Fruit fly (Drosophila melanogaster) whole organism, wandering third instar larva: ENCODE data around the gene CG4362.

Source experiments
- Abd-B ChIP-seq: fragments of >200 bp; optimal IDR thresholded peaks from 2 replicates; lab custom pipeline; 2017; ENCODE audit warnings: missing biosample characterization, missing genetic modification characterization
- CG32264 ChIP-seq: fragments of 200-800 bp; sonication (Bioruptor generic); optimal IDR thresholded peaks from 2 replicates; lab custom pipeline; 2016; ENCODE audit warnings: missing biosample characterization, missing genetic modification characterization
- CG9705 ChIP-seq: fragments of 200-800 bp; sonication (Bioruptor generic); optimal IDR thresholded peaks from 2 replicates; lab custom pipeline; 2018; ENCODE audit warnings: missing biosample characterization, mild to moderate bottlenecking, missing genetic modification characterization
- CrebA ChIP-seq: fragments of 200-800 bp; sonication (Bioruptor generic); optimal IDR thresholded peaks from 2 replicates; lab custom pipeline; 2016; ENCODE audit warnings: missing biosample characterization, mild to moderate bottlenecking, missing genetic modification characterization, borderline replicate concordance
- Dfd ChIP-seq: fragments of >200 bp; optimal IDR thresholded peaks from 2 replicates; lab custom pipeline; 2017; ENCODE audit warnings: missing biosample characterization, missing genetic modification characterization
- Dif ChIP-seq: fragments of 200-275, 200-300 bp; sonication (Bioruptor generic); optimal IDR thresholded peaks from 2 replicates; lab custom pipeline; 2018; ENCODE audit warnings: missing biosample characterization, missing genetic modification characterization; ENCODE audit not compliant: partially characterized antibody
- GATAd ChIP-seq: sonication (Bioruptor generic); optimal IDR thresholded peaks from 2 replicates; lab custom pipeline; 2016; ENCODE audit warnings: missing biosample characterization, missing genetic modification characterization
- HLH106 ChIP-seq: fragments of 200-800 bp; optimal IDR thresholded peaks from 3 replicates; lab custom pipeline; 2019; ENCODE audit warnings: missing biosample characterization, mild to moderate bottlenecking, missing genetic modification characterization, moderate library complexity
- Hnf4 ChIP-seq: fragments of 200-800 bp; sonication (Bioruptor generic); optimal IDR thresholded peaks from 2 replicates; lab custom pipeline; 2016; ENCODE audit warnings: missing biosample characterization, mild to moderate bottlenecking, missing genetic modification characterization
- Hr78 ChIP-seq: fragments of >200 bp; optimal IDR thresholded peaks from 2 replicates; lab custom pipeline; 2017; ENCODE audit warnings: missing biosample characterization, missing genetic modification characterization
- Hr83 ChIP-seq: fragments of 200-300 bp; sonication (Bioruptor generic); optimal IDR thresholded peaks from 2 replicates; lab custom pipeline; 2016; ENCODE audit warnings: missing biosample characterization, mild to moderate bottlenecking, missing genetic modification characterization, moderate library complexity; ENCODE audit not compliant: poor library complexity, severe bottlenecking
- Jra ChIP-seq: sonication (Bioruptor generic); optimal IDR thresholded peaks from 2 replicates; lab custom pipeline; 2016; ENCODE audit warnings: missing biosample characterization, missing genetic modification characterization
- Mio ChIP-seq: sonication (Bioruptor generic); optimal IDR thresholded peaks from 2 replicates; lab custom pipeline; 2016; ENCODE audit warnings: missing biosample characterization, missing genetic modification characterization
- Myc ChIP-seq: fragments of >200 bp; optimal IDR thresholded peaks from 2 replicates; lab custom pipeline; 2017
- N ChIP-seq: fragments of >200 bp; optimal IDR thresholded peaks from 2 replicates; lab custom pipeline; 2018; ENCODE audit warnings: missing biosample characterization, missing external identifiers, missing genetic modification characterization
- OdsH ChIP-seq: fragments of 200-800 bp; sonication (Bioruptor generic); optimal IDR thresholded peaks from 2 replicates; lab custom pipeline; 2016; ENCODE audit warnings: missing biosample characterization, mild to moderate bottlenecking, missing genetic modification characterization
- Rel ChIP-seq, 2 experiments: fragments of 200-800 bp; sonication (Bioruptor generic) in 1 of 2; optimal IDR thresholded peaks; 2 replicates in 1 of 2; 3 replicates in 1 of 2; lab custom pipeline; 2016 to 2019; ENCODE audit warnings: mild to moderate bottlenecking in 2 of 2, missing biosample characterization in 2 of 2, missing genetic modification characterization in 2 of 2, moderate library complexity in 1 of 2
- Sp1 ChIP-seq: fragments of 200-800 bp; sonication (Bioruptor generic); optimal IDR thresholded peaks from 3 replicates; lab custom pipeline; 2019; ENCODE audit warnings: missing biosample characterization, mild to moderate bottlenecking, missing genetic modification characterization, moderate library complexity
- Vsx2 ChIP-seq: fragments of 200-300, 225-300 bp; sonication (Bioruptor generic); optimal IDR thresholded peaks from 2 replicates; lab custom pipeline; 2018; ENCODE audit warnings: missing biosample characterization, missing genetic modification characterization; ENCODE audit not compliant: partially characterized antibody
- br ChIP-seq: fragments of 200-800 bp; sonication (Bioruptor generic); optimal IDR thresholded peaks from 2 replicates; lab custom pipeline; 2016; ENCODE audit warnings: missing biosample characterization, missing genetic modification characterization
- brk ChIP-seq: fragments of 200-800 bp; sonication (Bioruptor generic); optimal IDR thresholded peaks from 2 replicates; lab custom pipeline; 2016; ENCODE audit warnings: missing biosample characterization, mild to moderate bottlenecking, missing genetic modification characterization
- dl ChIP-seq, 2 experiments: fragments of 175-275, 200-275 bp in 1 of 2; fragments of 200-275 bp in 1 of 2; sonication (Bioruptor generic); optimal IDR thresholded peaks; lab custom pipeline; 2018; ENCODE audit warnings: mild to moderate bottlenecking in 2 of 2, missing biosample characterization in 2 of 2, missing genetic modification characterization in 2 of 2, moderate library complexity in 2 of 2; ENCODE audit not compliant: partially characterized antibody in 2 of 2, insufficient read depth in 1 of 2
- dmrt93B ChIP-seq: fragments of 200-800 bp; sonication (Bioruptor generic); optimal IDR thresholded peaks from 2 replicates; lab custom pipeline; 2018; ENCODE audit warnings: missing biosample characterization, mild to moderate bottlenecking, missing genetic modification characterization
- dsf ChIP-seq: sonication (Bioruptor generic); optimal IDR thresholded peaks from 2 replicates; lab custom pipeline; 2016; ENCODE audit warnings: missing biosample characterization, missing genetic modification characterization, borderline replicate concordance
- ey ChIP-seq: fragments of 200-800 bp; sonication (Bioruptor generic); optimal IDR thresholded peaks from 2 replicates; lab custom pipeline; 2016; ENCODE audit warnings: missing biosample characterization, missing genetic modification characterization
- foxo ChIP-seq, 2 experiments: fragments of 200-800 bp; sonication (Bioruptor generic); optimal IDR thresholded peaks; 2 replicates in 1 of 2; 3 replicates in 1 of 2; lab custom pipeline; 2016 to 2017; ENCODE audit warnings: missing biosample characterization in 2 of 2, missing genetic modification characterization in 2 of 2
- fru ChIP-seq: fragments of 200-800 bp; sonication (Bioruptor generic); optimal IDR thresholded peaks from 3 replicates; lab custom pipeline; 2016; ENCODE audit warnings: missing biosample characterization, mild to moderate bottlenecking, missing genetic modification characterization
- h ChIP-seq: fragments of 200-800 bp; sonication (Bioruptor generic); optimal IDR thresholded peaks from 3 replicates; lab custom pipeline; 2016; ENCODE audit warnings: missing biosample characterization, mild to moderate bottlenecking, missing genetic modification characterization
- jim ChIP-seq: fragments of 175-275, 200-325 bp; sonication (Bioruptor generic); optimal IDR thresholded peaks from 2 replicates; lab custom pipeline; 2016; ENCODE audit warnings: missing biosample characterization, mild to moderate bottlenecking, missing genetic modification characterization
- lola ChIP-seq: fragments of >200 bp; optimal IDR thresholded peaks from 2 replicates; lab custom pipeline; 2017; ENCODE audit warnings: missing biosample characterization, missing genetic modification characterization
- pan ChIP-seq: fragments of >200 bp; optimal IDR thresholded peaks from 2 replicates; lab custom pipeline; 2017
- psq ChIP-seq: fragments of 200-800 bp; sonication (Bioruptor generic); optimal IDR thresholded peaks from 3 replicates; lab custom pipeline; 2017; ENCODE audit warnings: missing biosample characterization, mild to moderate bottlenecking, missing genetic modification characterization, moderate library complexity
- rgr ChIP-seq: fragments of 200-800 bp; sonication (Bioruptor generic); optimal IDR thresholded peaks from 3 replicates; lab custom pipeline; 2016; ENCODE audit warnings: missing biosample characterization, mild to moderate bottlenecking, missing genetic modification characterization
- sage ChIP-seq: fragments of 200-800 bp; sonication (Bioruptor generic); optimal IDR thresholded peaks from 2 replicates; lab custom pipeline; 2016; ENCODE audit warnings: missing biosample characterization, mild to moderate bottlenecking, missing genetic modification characterization
- sv ChIP-seq: fragments of 200-800 bp; sonication (Bioruptor generic); optimal IDR thresholded peaks from 3 replicates; lab custom pipeline; 2016; ENCODE audit warnings: missing biosample characterization, missing genetic modification characterization
- tai ChIP-seq: sonication (Bioruptor generic); optimal IDR thresholded peaks from 2 replicates; lab custom pipeline; 2016; ENCODE audit warnings: missing biosample characterization, missing genetic modification characterization
- usp ChIP-seq: fragments of >200 bp; optimal IDR thresholded peaks from 2 replicates; lab custom pipeline; 2017; ENCODE audit warnings: missing biosample characterization, missing genetic modification characterization
- woc ChIP-seq: sonication (Bioruptor generic); optimal IDR thresholded peaks from 2 replicates; lab custom pipeline; 2016; ENCODE audit warnings: missing biosample characterization, mild to moderate bottlenecking, missing genetic modification characterization

CG4362 gene

DNA sequence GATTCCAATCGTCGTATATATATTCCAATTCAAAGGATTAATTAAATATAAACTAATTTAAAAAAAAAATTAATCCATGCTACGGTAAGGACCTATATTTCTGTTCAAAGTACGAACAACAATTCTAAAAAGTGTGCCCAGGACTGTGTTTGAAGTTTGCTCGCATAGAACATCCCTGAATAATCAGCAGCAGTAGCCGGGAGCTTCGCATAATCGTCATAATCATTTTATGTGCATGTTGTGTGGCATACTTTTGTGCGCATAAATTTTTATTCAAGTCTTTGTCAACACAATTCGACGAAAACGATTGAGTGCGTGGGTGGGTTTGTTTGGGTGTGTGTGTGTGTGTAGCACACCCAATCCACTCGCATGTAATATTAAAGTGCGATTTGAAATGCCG, 25.4 kb upstream of the CG4362 start:
- TF ChIP-seq foxo (GFP tag; optimal IDR thresholded peaks at IDR 0.05; lab: Kevin White, UChicago) (no peak), Myc (no peak), CG9705 (no peak), br (GFP tag; lab: Kevin White, UChicago) (no peak), woc (GFP tag; lab: Kevin White, UChicago) (no peak), rgr (no peak), CrebA (no peak), ey (GFP tag; lab: Kevin White, UChicago) (no peak), psq (GFP tag; lab: Kevin White, UChicago) (no peak), dmrt93B (no peak)

DNA sequence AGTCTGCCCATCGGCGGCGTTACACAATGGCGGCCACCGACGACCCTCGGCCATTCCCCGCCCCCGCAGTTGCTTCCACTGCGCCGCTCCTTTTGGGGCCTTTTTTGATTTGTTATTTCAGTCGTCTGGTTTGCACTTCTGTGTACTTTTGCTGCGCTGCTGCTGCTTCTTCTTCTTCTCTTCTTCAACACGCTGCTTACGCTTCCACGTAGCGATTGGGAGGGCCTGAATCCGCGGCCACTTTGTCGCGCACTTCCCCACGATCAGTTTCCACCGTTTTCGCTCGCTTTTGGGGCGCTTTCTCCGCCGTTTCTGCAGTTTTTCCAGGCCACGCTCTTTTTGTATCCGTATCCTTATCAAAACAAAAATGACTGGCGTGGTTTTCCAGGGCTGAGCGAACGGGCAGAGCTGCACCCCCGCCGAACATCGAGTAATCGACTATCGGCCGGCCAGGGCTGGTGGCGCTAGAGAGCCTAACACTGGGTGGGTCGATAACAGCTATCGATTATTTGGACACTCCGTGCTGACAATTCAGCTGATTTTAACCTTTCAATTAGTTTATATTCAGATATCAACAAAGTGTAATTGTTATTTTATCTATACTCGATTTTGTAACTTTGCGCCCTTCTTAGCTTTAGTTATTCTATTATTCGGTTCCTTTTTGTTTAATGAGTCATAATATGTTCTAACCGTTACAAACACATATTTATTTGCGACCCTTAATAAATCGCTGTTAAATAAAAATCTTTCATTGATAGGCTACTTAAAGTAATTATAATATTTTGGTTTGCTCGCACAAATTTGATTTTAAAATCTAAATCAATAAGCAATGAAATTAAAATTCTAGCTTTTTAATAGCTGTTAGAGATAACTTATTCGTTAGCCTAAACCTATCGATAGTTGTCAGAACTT, 20.5 kb upstream of the CG4362 start, which contains the start of the genes CG4360 and Sirt2:
CG4360 (minus strand) TSS at position 432 of the 912 bp plus-strand sequence.
Sirt2 (plus strand) TSS at position 894 of the 912 bp plus-strand sequence.
- peak; percentile 36 for TF ChIP-seq OdsH (GFP tag; lab: Kevin White, UChicago)
- TF ChIP-seq jim (GFP tag; lab: Kevin White, UChicago), result no peak
- TF ChIP-seq psq (GFP tag; lab: Kevin White, UChicago), result peak; percentile 12
- no peak for TF ChIP-seq sage
- peak; percentile 50 for TF ChIP-seq rgr
- TF ChIP-seq dsf (GFP tag; lab: Kevin White, UChicago), result peak; percentile 12
- TF ChIP-seq dmrt93B, result no peak
- TF ChIP-seq br (GFP tag; lab: Kevin White, UChicago), result no peak
- TF ChIP-seq Sp1 (GFP tag; lab: Kevin White, UChicago), result peak; percentile 25
- TF ChIP-seq CrebA, result no peak
- TF ChIP-seq foxo (GFP tag; optimal IDR thresholded peaks at IDR 0.05; lab: Kevin White, UChicago), result peak in 1 of 2 experiments; percentile 43
- TF ChIP-seq N (GFP tag; lab: Kevin White, UChicago), result no peak
- no peak for TF ChIP-seq Vsx2 (GFP tag; lab: Kevin White, UChicago)
- no peak for TF ChIP-seq CG32264 (GFP tag; lab: Kevin White, UChicago)
- no peak for TF ChIP-seq GATAd (GFP tag; lab: Kevin White, UChicago)
- peak; percentile 82 for TF ChIP-seq woc (GFP tag; lab: Kevin White, UChicago)
- peak; percentile 26 for TF ChIP-seq fru (GFP tag; lab: Kevin White, UChicago)
- peak; percentile 49 for TF ChIP-seq HLH106 (tag; lab: Kevin White, UChicago)
- TF ChIP-seq pan, result no peak
- peak; percentile 54 for TF ChIP-seq Jra
- TF ChIP-seq Mio, result no peak
- no peak for TF ChIP-seq CG9705
- peak; percentile 87 for TF ChIP-seq Myc
- no peak for TF ChIP-seq Rel (GFP tag; optimal IDR thresholded peaks at IDR 0.05; lab: Kevin White, UChicago)
- TF ChIP-seq Rel (tag; optimal IDR thresholded peaks at IDR 0.05; lab: Kevin White, UChicago), result peak; percentile 73
- TF ChIP-seq Dfd (GFP tag; lab: Kevin White, UChicago), result no peak
- TF ChIP-seq Abd-B, result no peak
- peak; percentile 91 for TF ChIP-seq Hr83 (GFP tag; lab: Kevin White, UChicago)
- TF ChIP-seq sv (GFP tag; lab: Kevin White, UChicago), result no peak
- TF ChIP-seq Hnf4 (GFP tag; lab: Kevin White, UChicago), result no peak
- TF ChIP-seq ey (GFP tag; lab: Kevin White, UChicago), result peak; percentile 21
- no peak for TF ChIP-seq tai (GFP tag; lab: Kevin White, UChicago)
- no peak for TF ChIP-seq brk (GFP tag; lab: Kevin White, UChicago)
- TF ChIP-seq Dif (GFP tag; lab: Kevin White, UChicago), result no peak
- TF ChIP-seq h (GFP tag; lab: Kevin White, UChicago), result peak; percentile 41
- TF ChIP-seq usp (GFP tag; lab: Kevin White, UChicago), result no peak
- no peak for TF ChIP-seq dl (GFP tag; optimal IDR thresholded peaks at IDR 0.05; lab: Kevin White, UChicago; ENCODE audit: insufficient read depth in 1 of 2, partially characterized antibody in 2 of 2)
- TF ChIP-seq lola (GFP tag; lab: Kevin White, UChicago), result no peak
- no peak for TF ChIP-seq Hr78 (GFP tag; lab: Kevin White, UChicago)
- TF ChIP-seq, all 38 proteins: peak for 15
